Worm (Caenorhabditis elegans) whole organism, L2 larva: ENCODE measurements around the gene rnp-7.
A peak's percentile ranks its signal among the peaks of the same experiment; 100 is the strongest.
"Not testable (repeated sequence)": the region's sequence is repeated elsewhere in the genome, so short reads cannot be mapped to it uniquely, and the experiment has no call there.

ENCODE experiments used
- C34F6.9 ChIP-seq: fragments of 150-350 bp; optimal IDR thresholded peaks from 2 replicates; lab custom pipeline; 2014; ENCODE audit warnings: missing biosample characterization, missing genetic modification characterization
- F13H6.1 ChIP-seq: sonication (generic microtip); optimal IDR thresholded peaks from 2 replicates; lab custom pipeline; 2016; ENCODE audit warnings: missing genetic modification characterization, missing compliant biosample characterization
- R02D3.7 ChIP-seq: fragments of 150-350 bp; optimal IDR thresholded peaks from 2 replicates; lab custom pipeline; 2014; ENCODE audit warnings: missing biosample characterization, missing genetic modification characterization
- Y55F3AM.14 ChIP-seq: fragments of 200-800 bp; sonication (Bioruptor generic); optimal IDR thresholded peaks from 2 replicates; lab custom pipeline; 2018; ENCODE audit warnings: mild to moderate bottlenecking, missing genetic modification characterization, missing compliant biosample characterization
- ZK546.5 ChIP-seq: sonication (generic microtip); optimal IDR thresholded peaks from 2 replicates; lab custom pipeline; 2017; ENCODE audit warnings: missing biosample characterization, missing genetic modification characterization
- alr-1 ChIP-seq: fragments of 150-350 bp; optimal IDR thresholded peaks from 2 replicates; lab custom pipeline; 2014; ENCODE audit warnings: missing biosample characterization, missing genetic modification characterization
- ceh-16 ChIP-seq: fragments of 150-350 bp; optimal IDR thresholded peaks from 2 replicates; lab custom pipeline; 2014; ENCODE audit warnings: missing biosample characterization, missing genetic modification characterization
- ceh-82 ChIP-seq: fragments of 150-350 bp; optimal IDR thresholded peaks from 2 replicates; lab custom pipeline; 2014; ENCODE audit warnings: missing biosample characterization, missing genetic modification characterization
- crh-2 ChIP-seq: sonication (generic microtip); optimal IDR thresholded peaks from 2 replicates; lab custom pipeline; 2017; ENCODE audit warnings: missing biosample characterization, missing genetic modification characterization
- dmd-4 ChIP-seq: sonication (generic microtip); optimal IDR thresholded peaks from 2 replicates; lab custom pipeline; 2017; ENCODE audit warnings: missing biosample characterization, missing genetic modification characterization
- egl-27 ChIP-seq: sonication (generic microtip); optimal IDR thresholded peaks from 3 replicates; lab custom pipeline; 2017; ENCODE audit warnings: missing biosample characterization, missing genetic modification reagents, missing genetic modification characterization
- elt-1 ChIP-seq: fragments of 150-350 bp; optimal IDR thresholded peaks from 2 replicates; lab custom pipeline; 2014; ENCODE audit warnings: missing biosample characterization, missing genetic modification characterization
- elt-3 ChIP-seq: sonication (generic microtip); optimal IDR thresholded peaks from 2 replicates; lab custom pipeline; 2017; ENCODE audit warnings: missing biosample characterization, missing genetic modification characterization
- fos-1 ChIP-seq: fragments of 150-350 bp; optimal IDR thresholded peaks from 2 replicates; lab custom pipeline; 2014; ENCODE audit warnings: missing biosample characterization, missing genetic modification characterization
- gmeb-1 ChIP-seq: fragments of 150-350 bp; optimal IDR thresholded peaks from 2 replicates; lab custom pipeline; 2014; ENCODE audit warnings: missing biosample characterization, missing genetic modification characterization
- lin-11 ChIP-seq: fragments of 150-350 bp; sonication (generic microtip); optimal IDR thresholded peaks from 2 replicates; lab custom pipeline; 2014; ENCODE audit warnings: missing biosample characterization, missing genetic modification characterization, inconsistent platforms, mixed read lengths
- lsy-2 ChIP-seq, 2 experiments: fragments of 150-350 bp in 1 of 2; sonication (generic microtip) in 1 of 2; optimal IDR thresholded peaks; 2 replicates each; lab custom pipeline; 2014 to 2017; ENCODE audit warnings: missing biosample characterization in 2 of 2, missing genetic modification characterization in 2 of 2
- mab-5 ChIP-seq: fragments of 150-350 bp; optimal IDR thresholded peaks from 2 replicates; lab custom pipeline; 2014; ENCODE audit warnings: missing biosample characterization, missing genetic modification characterization
- mbf-1 ChIP-seq: sonication (generic microtip); optimal IDR thresholded peaks from 2 replicates; lab custom pipeline; 2017; ENCODE audit warnings: missing biosample characterization, missing genetic modification characterization
- mdl-1 ChIP-seq, 2 experiments: fragments of 150-350 bp in 1 of 2; sonication (generic microtip) in 1 of 2; optimal IDR thresholded peaks; 2 replicates each; lab custom pipeline; 2017; ENCODE audit warnings: missing biosample characterization in 2 of 2, missing genetic modification characterization in 2 of 2
- nhr-10 ChIP-seq: sonication (generic microtip); optimal IDR thresholded peaks from 2 replicates; lab custom pipeline; 2017; ENCODE audit warnings: missing biosample characterization, missing genetic modification characterization
- nhr-11 ChIP-seq: fragments of 150-350 bp; optimal IDR thresholded peaks from 2 replicates; lab custom pipeline; 2014; ENCODE audit warnings: missing biosample characterization, missing genetic modification characterization
- nhr-129 ChIP-seq: fragments of 150-350 bp; optimal IDR thresholded peaks from 2 replicates; lab custom pipeline; 2014; ENCODE audit warnings: missing biosample characterization, missing genetic modification characterization
- nhr-21 ChIP-seq: fragments of 150-350 bp; optimal IDR thresholded peaks from 2 replicates; lab custom pipeline; 2014; ENCODE audit warnings: missing biosample characterization, missing genetic modification characterization
- nhr-23 ChIP-seq: fragments of 150-350 bp; optimal IDR thresholded peaks from 2 replicates; lab custom pipeline; 2014; ENCODE audit warnings: missing biosample characterization, missing genetic modification reagents, missing genetic modification characterization
- nhr-237 ChIP-seq: fragments of 150-350 bp; optimal IDR thresholded peaks from 2 replicates; lab custom pipeline; 2014; ENCODE audit warnings: missing biosample characterization, missing genetic modification characterization
- nhr-25 ChIP-seq: fragments of 150-350 bp; sonication (generic microtip); optimal IDR thresholded peaks from 3 replicates; lab custom pipeline; 2014; ENCODE audit warnings: missing biosample characterization, missing genetic modification characterization
- nhr-6 ChIP-seq: fragments of 150-350 bp; optimal IDR thresholded peaks from 2 replicates; lab custom pipeline; 2014; ENCODE audit warnings: missing biosample characterization, missing genetic modification characterization
- peb-1 ChIP-seq: fragments of 150-350 bp; optimal IDR thresholded peaks from 2 replicates; lab custom pipeline; 2014; ENCODE audit warnings: missing biosample characterization, missing genetic modification characterization
- sem-4 ChIP-seq: fragments of 150-350 bp; optimal IDR thresholded peaks from 2 replicates; lab custom pipeline; 2014; ENCODE audit warnings: missing biosample characterization, missing genetic modification reagents, missing genetic modification characterization
- skn-1 ChIP-seq: sonication (generic microtip); optimal IDR thresholded peaks from 2 replicates; lab custom pipeline; 2017; ENCODE audit warnings: missing biosample characterization, missing genetic modification characterization
- sma-3 ChIP-seq: sonication (generic microtip); optimal IDR thresholded peaks from 2 replicates; lab custom pipeline; 2016; ENCODE audit warnings: missing genetic modification reagents, missing genetic modification characterization, missing compliant biosample characterization
- sma-9 ChIP-seq, 2 experiments: fragments of 150-350 bp in 1 of 2; sonication (generic microtip) in 1 of 2; optimal IDR thresholded peaks; 2 replicates each; lab custom pipeline; 2014 to 2016; ENCODE audit warnings: missing genetic modification characterization in 2 of 2, mild to moderate bottlenecking in 1 of 2, missing biosample characterization in 1 of 2, missing compliant biosample characterization in 1 of 2, missing genetic modification reagents in 1 of 2, moderate library complexity in 1 of 2
- unc-39 ChIP-seq: fragments of 150-350 bp; optimal IDR thresholded peaks from 2 replicates; lab custom pipeline; 2014; ENCODE audit warnings: missing biosample characterization, missing genetic modification characterization
- unc-55 ChIP-seq: fragments of 150-350 bp; sonication (generic microtip); optimal IDR thresholded peaks from 3 replicates; lab custom pipeline; 2014; ENCODE audit warnings: missing biosample characterization, missing genetic modification reagents, missing genetic modification characterization
- unc-62 ChIP-seq: fragments of 150-350 bp; optimal IDR thresholded peaks from 2 replicates; lab custom pipeline; 2014; ENCODE audit warnings: missing biosample characterization, missing genetic modification reagents, missing genetic modification characterization
- ztf-1 ChIP-seq: fragments of 200-800 bp; sonication (Bioruptor generic); conservative IDR thresholded peaks from 2 replicates; pipeline ENCODE4 v1.3.6; 2022; ENCODE audit warnings: missing genetic modification characterization, missing compliant biosample characterization
- ztf-11 ChIP-seq: sonication (generic microtip); optimal IDR thresholded peaks from 2 replicates; lab custom pipeline; 2017; ENCODE audit warnings: missing biosample characterization, missing genetic modification characterization
- ztf-4 ChIP-seq: fragments of 150-350 bp; optimal IDR thresholded peaks from 2 replicates; lab custom pipeline; 2014; ENCODE audit warnings: missing biosample characterization, missing genetic modification characterization

The rnp-7 gene

DNA sequence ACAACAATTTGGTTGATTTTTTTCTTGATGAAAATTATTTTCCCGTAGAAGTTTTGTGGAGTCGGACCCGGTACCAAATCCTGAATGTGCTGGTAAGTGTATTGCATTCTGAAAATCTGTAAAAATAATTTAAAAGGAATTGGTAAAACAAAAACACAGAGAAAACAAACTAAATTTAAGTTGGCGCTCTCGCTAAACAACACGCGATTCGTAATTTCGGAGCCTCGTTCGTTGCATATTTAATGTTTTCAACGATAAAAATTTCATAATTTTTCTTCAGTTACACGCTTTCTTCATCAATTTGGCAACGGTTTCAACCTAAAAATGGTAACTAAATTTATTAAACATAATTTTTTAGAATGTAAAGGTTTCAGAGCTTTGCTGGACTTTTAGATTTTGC, 27.4 kb downstream of the rnp-7 start, which contains the start of the genes pot-1 and ggtb-1:
Gene pot-1 (minus strand): TSS at position 120 of the 400 bp plus-strand sequence.
Gene ggtb-1 (plus strand): TSS at position 208 of the 400 bp plus-strand sequence.
- TF ChIP-seq lsy-2 (tag; optimal IDR thresholded peaks at IDR 0.05; lab: Kevin White, UChicago) (peak in 1 of 2 experiments; percentile 35), ztf-4 (tag; lab: Kevin White, UChicago) (no peak), unc-55 (GFP tag; lab: Kevin White, UChicago) (peak; percentile 55), C34F6.9 (peak; percentile 47), peb-1 (tag; lab: Kevin White, UChicago) (no peak), gmeb-1 (tag; lab: Kevin White, UChicago) (peak; percentile 7), nhr-6 (tag; lab: Kevin White, UChicago) (no peak)

DNA sequence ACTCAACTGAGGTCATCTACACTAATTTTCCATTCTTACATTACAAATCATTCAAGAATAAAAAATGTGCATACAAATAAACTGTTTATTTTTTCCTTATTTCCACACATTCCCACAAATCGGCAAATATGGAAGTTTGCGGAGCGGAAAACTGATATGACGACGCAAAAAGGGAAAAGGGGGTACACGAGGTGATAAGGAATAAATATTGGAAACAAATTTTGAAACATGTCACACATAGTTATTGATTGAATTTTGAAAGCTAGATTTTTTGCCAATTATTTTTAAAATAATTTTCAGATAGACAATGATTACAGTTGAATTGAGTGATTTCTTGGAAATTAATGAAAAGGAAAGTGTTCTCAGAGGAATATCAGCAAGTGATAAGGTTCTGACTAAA, 32.4 kb downstream of the rnp-7 start, which contains the start of gene viro-2:
Gene viro-2 (plus strand): TSS at position 301 of the 400 bp plus-strand sequence.
- not testable (repeated sequence) for TF ChIP-seq lin-11 (tag; lab: Kevin White, UChicago); nhr-25 (tag; lab: Kevin White, UChicago); sma-9 (GFP tag; optimal IDR thresholded peaks at IDR 0.05; lab: Kevin White, UChicago); sma-9 (tag; optimal IDR thresholded peaks at IDR 0.05; lab: Kevin White, UChicago)

DNA sequence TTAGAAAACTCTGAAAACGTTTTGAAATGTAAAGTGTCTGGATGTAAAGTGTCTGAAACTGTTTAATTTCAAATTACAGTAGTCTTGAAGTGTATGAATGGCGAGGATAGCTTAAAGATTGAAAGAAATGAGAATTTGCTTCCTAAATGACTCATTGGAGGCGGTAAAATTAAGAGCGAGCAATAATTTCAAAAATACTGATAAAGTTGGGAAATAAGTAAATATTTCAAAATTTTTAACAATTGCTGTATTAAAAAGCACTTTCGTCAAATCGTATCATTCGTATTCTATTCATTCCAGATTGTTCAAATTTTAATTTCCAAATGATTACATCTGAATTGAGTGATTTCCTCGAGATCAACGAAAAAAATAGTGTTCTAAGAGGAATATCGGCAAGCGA, 36.6 kb downstream of the rnp-7 start, which contains the start of gene B0280.2:
Gene B0280.2 (plus strand): TSS at position 301 of the 400 bp plus-strand sequence.
- TF ChIP-seq peb-1 (tag; lab: Kevin White, UChicago) (no peak), nhr-11 (no peak), mbf-1 (tag; lab: Kevin White, UChicago) (no peak), ceh-16 (tag; lab: Kevin White, UChicago) (no peak), unc-62 (GFP tag; lab: Kevin White, UChicago) (no peak), fos-1 (tag; lab: Kevin White, UChicago) (no peak), dmd-4 (tag; lab: Kevin White, UChicago) (no peak), skn-1 (tag; lab: Kevin White, UChicago) (no peak), F13H6.1 (tag; lab: Kevin White, UChicago) (no peak), nhr-10 (tag; lab: Kevin White, UChicago) (no peak), elt-1 (tag; lab: Kevin White, UChicago) (no peak), ZK546.5 (tag; lab: Kevin White, UChicago) (no peak), R02D3.7 (tag; lab: Kevin White, UChicago) (no peak), Y55F3AM.14 (no peak), mdl-1 (tag; optimal IDR thresholded peaks at IDR 0.05; lab: Kevin White, UChicago) (no peak), lsy-2 (tag; optimal IDR thresholded peaks at IDR 0.05; lab: Kevin White, UChicago) (no peak), elt-3 (tag; lab: Kevin White, UChicago) (no peak), nhr-6 (tag; lab: Kevin White, UChicago) (no peak), nhr-129 (tag; lab: Kevin White, UChicago) (no peak)

DNA sequence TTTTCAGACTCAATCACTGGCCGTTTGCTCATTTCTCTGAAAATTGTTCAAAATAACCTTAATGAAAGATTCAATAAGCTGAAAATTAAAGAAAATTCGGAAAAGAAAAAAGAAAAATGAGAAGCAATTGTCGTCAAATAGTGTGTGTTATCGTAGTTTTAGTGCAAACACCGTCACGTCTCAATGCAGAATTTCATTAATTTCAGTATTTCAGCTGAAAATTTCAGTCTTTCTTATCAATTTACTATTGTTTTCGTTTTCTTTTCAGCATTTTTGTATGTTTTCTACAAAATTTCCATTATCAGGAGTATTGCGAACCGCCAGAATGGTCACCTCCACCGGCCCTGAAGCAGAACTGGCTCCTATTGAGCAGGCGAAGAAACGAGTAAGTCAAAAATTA, 38.1 kb downstream of the rnp-7 start, which contains the start of the genes B0280.9 and rpia-1:
Gene B0280.9 (minus strand): TSS at position 36 of the 400 bp plus-strand sequence.
Gene rpia-1 (plus strand): TSS at position 269 of the 400 bp plus-strand sequence.
- TF ChIP-seq unc-55 (GFP tag; lab: Kevin White, UChicago) = peak; percentile 60
- peak; percentile 26 for TF ChIP-seq gmeb-1 (tag; lab: Kevin White, UChicago)
- no peak for TF ChIP-seq ztf-1
- TF ChIP-seq sem-4 = no peak
- peak; percentile 45 for TF ChIP-seq sma-9 (GFP tag; optimal IDR thresholded peaks at IDR 0.05; lab: Kevin White, UChicago)
- no peak for TF ChIP-seq sma-9 (tag; optimal IDR thresholded peaks at IDR 0.05; lab: Kevin White, UChicago)
- peak; percentile 50 for TF ChIP-seq C34F6.9
- peak; percentile 38 for TF ChIP-seq nhr-129 (tag; lab: Kevin White, UChicago)
- peak; percentile 81 to 95 for TF ChIP-seq lsy-2 (tag; optimal IDR thresholded peaks at IDR 0.05; lab: Kevin White, UChicago)
- TF ChIP-seq ztf-11 = no peak
- TF ChIP-seq F13H6.1 (tag; lab: Kevin White, UChicago) = peak; percentile 7
- peak; percentile 33 for TF ChIP-seq crh-2

DNA sequence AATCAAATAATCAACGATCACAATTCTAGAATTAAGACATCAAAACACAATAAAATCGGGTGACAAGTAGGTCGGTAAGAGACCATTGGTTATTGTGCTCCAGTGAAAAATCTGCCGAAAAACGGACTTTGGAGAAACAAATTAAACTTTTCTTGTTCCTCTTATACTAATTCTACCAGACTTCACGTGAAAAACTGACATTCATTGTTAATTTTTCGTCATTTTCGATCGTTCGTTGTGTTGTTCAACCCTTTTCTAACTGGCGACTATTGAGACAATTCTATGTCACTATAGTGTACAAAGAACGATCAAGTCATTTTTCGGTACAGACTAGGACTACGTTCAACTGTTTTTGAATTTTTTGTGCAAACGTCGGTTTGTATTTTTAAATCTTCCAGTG, 40.5 kb downstream of the rnp-7 start:
- TF ChIP-seq sma-3 (GFP tag; lab: Kevin White, UChicago) (peak; percentile 57), peb-1 (tag; lab: Kevin White, UChicago) (no peak), nhr-25 (tag; lab: Kevin White, UChicago) (peak; percentile 58), ztf-4 (tag; lab: Kevin White, UChicago) (no peak), mdl-1 (tag; optimal IDR thresholded peaks at IDR 0.05; lab: Kevin White, UChicago) (no peak), elt-3 (tag; lab: Kevin White, UChicago) (no peak), crh-2 (peak; percentile 65), fos-1 (tag; lab: Kevin White, UChicago) (peak; percentile 31), nhr-11 (no peak), F13H6.1 (tag; lab: Kevin White, UChicago) (no peak), C34F6.9 (no peak), nhr-21 (tag; lab: Kevin White, UChicago) (peak; percentile 32), nhr-129 (tag; lab: Kevin White, UChicago) (peak; percentile 36), ztf-11 (no peak), lin-11 (tag; lab: Kevin White, UChicago) (no peak), mab-5 (tag; lab: Kevin White, UChicago) (no peak), ceh-82 (tag; lab: Kevin White, UChicago) (no peak), lsy-2 (tag; optimal IDR thresholded peaks at IDR 0.05; lab: Kevin White, UChicago) (peak in 1 of 2 experiments; percentile 28), gmeb-1 (tag; lab: Kevin White, UChicago) (peak; percentile 21), nhr-23 (no peak), alr-1 (tag; lab: Kevin White, UChicago) (no peak), egl-27 (tag; lab: Kevin White, UChicago) (peak; percentile 76), nhr-237 (no peak), unc-39 (tag; lab: Kevin White, UChicago) (no peak), Y55F3AM.14 (no peak), R02D3.7 (tag; lab: Kevin White, UChicago) (no peak), sma-9 (GFP tag; optimal IDR thresholded peaks at IDR 0.05; lab: Kevin White, UChicago) (peak; percentile 89), sma-9 (tag; optimal IDR thresholded peaks at IDR 0.05; lab: Kevin White, UChicago) (no peak)
